Worm (Caenorhabditis elegans) whole organism, midembryonic: Measurements from ENCODE around the gene clec-34.

ENCODE experiments used
- T22C8.4 ChIP-seq: fragments of 200-800 bp; sonication (Bioruptor generic); IDR thresholded peaks from 2 replicates; pipeline ENCODE4 v1.3.6; 2022; ENCODE audit warnings: missing genetic modification characterization, missing compliant biosample characterization
- cog-1 ChIP-seq: sonication (generic microtip); optimal IDR thresholded peaks from 2 replicates; lab custom pipeline; 2016; ENCODE audit warnings: missing genetic modification characterization, missing compliant biosample characterization
- flt-1 ChIP-seq: fragments of 200-800 bp; sonication (Bioruptor generic); IDR thresholded peaks from 2 replicates; pipeline ENCODE4 v1.3.6; 2022; ENCODE audit warnings: missing genetic modification characterization, missing compliant biosample characterization
- klf-2 ChIP-seq: fragments of 200-800 bp; sonication (Bioruptor generic); conservative IDR thresholded peaks from 2 replicates; pipeline ENCODE4 v1.3.6; 2022; ENCODE audit warnings: missing genetic modification reagents, missing genetic modification characterization, missing compliant biosample characterization
- med-1 ChIP-seq: sonication (generic microtip); optimal IDR thresholded peaks from 2 replicates; lab custom pipeline; 2017; ENCODE audit warnings: missing genetic modification characterization, mild to moderate bottlenecking, missing compliant biosample characterization, antibody characterized with exemption, missing genetic modification reagents; ENCODE audit not compliant: insufficient read depth
- ref-1 ChIP-seq: fragments of 200-800 bp; sonication (Bioruptor generic); conservative IDR thresholded peaks from 2 replicates; pipeline ENCODE4 v1.3.6; 2022; ENCODE audit warnings: missing genetic modification reagents, missing genetic modification characterization, missing compliant biosample characterization
- tab-1 ChIP-seq: fragments of 200-800 bp; sonication (Bioruptor generic); IDR thresholded peaks from 2 replicates; pipeline ENCODE4 v1.3.6; 2022; ENCODE audit warnings: missing genetic modification characterization, missing compliant biosample characterization
- ztf-23 ChIP-seq: fragments of 200-800 bp; sonication (Bioruptor generic); IDR thresholded peaks from 2 replicates; pipeline ENCODE4 v1.3.6; 2022; ENCODE audit warnings: missing genetic modification reagents, missing genetic modification characterization, missing compliant biosample characterization
- ztf-29 ChIP-seq: fragments of 200-800 bp; sonication (Bioruptor generic); IDR thresholded peaks from 2 replicates; pipeline ENCODE4 v1.3.6; 2022; ENCODE audit warnings: missing genetic modification reagents, missing genetic modification characterization, missing compliant biosample characterization

Gene clec-34

DNA sequence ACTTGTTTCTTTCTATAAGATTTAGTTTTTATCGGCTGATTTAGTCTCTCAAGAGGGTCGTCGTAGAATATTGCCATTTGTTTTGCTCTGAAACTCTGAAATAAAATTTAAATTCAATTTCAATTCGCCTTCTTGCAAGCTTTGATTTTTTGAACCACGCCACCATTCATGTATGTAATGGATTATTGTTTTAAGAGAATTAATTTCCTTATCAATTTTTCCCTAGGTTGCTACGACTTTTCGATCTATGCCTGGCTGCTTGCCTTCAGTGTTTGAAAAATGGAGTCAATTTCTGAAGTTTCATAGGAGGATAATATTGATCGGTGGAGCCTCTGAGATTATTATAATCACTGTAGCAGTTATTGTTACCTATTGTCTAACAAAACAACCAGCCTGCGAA lies at the start of gene clec-34, which contains the start of gene clec-38:
Gene clec-34 (plus strand): TSS at position 248 of the 400 bp plus-strand sequence.
Gene clec-38 (minus strand): TSS at position 101 of the 400 bp plus-strand sequence.
- TF ChIP-seq ref-1 (no peak), T22C8.4 (GFP tag; lab: Robert Waterston, UW) (no peak), cog-1 (tag; lab: Kevin White, UChicago) (no peak), ztf-23 (no peak), med-1 (GFP tag; lab: Kevin White, UChicago) (no peak), flt-1 (GFP tag; lab: Robert Waterston, UW) (no peak), tab-1 (GFP tag; lab: Robert Waterston, UW) (no peak), klf-2 (GFP tag; lab: Robert Waterston, UW) (no peak), ztf-29 (GFP tag; lab: Robert Waterston, UW) (no peak)

- TF ChIP-seq ztf-23 (no peak), klf-2 (GFP tag; lab: Robert Waterston, UW) (no peak), tab-1 (GFP tag; lab: Robert Waterston, UW) (no peak), flt-1 (GFP tag; lab: Robert Waterston, UW) (no peak), T22C8.4 (GFP tag; lab: Robert Waterston, UW) (no peak), cog-1 (tag; lab: Kevin White, UChicago) (no peak), med-1 (GFP tag; lab: Kevin White, UChicago) (no peak)
Observed at ce11 chrV:16687227-16687626, 48.3 kb upstream of the clec-34 start, which contains the start of gene srz-102. Gene srz-102, plus strand, starts transcription at chrV:16687527.

DNA sequence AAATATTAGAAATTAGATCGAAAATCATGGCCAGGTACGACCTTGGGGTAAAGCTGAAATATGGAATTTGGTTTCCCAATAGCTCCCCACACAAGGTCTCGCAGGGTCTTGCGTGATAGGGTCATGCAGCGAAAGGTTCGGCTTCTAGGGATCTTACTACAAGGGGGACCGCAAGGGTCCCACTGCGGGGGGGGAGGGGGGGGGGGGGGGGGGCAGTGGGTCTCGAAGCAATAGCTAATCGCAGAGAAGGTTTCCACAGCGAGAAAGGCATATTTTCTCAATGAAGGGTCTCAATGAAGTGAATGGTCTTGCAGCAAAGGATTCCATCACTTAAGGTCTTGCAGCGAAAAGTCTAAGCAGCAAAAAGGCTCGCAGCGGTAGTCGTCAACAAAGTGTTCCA lies 42.6 kb upstream of the clec-34 start:
- no peak for TF ChIP-seq cog-1 (tag; lab: Kevin White, UChicago)
- TF ChIP-seq ztf-23, result no peak
- TF ChIP-seq klf-2 (GFP tag; lab: Robert Waterston, UW), result no peak
- TF ChIP-seq ref-1, result no peak
- TF ChIP-seq T22C8.4 (GFP tag; lab: Robert Waterston, UW), result no peak
- TF ChIP-seq tab-1 (GFP tag; lab: Robert Waterston, UW), result no peak
- TF ChIP-seq ztf-29 (GFP tag; lab: Robert Waterston, UW), result no peak
- no peak for TF ChIP-seq flt-1 (GFP tag; lab: Robert Waterston, UW)
- no peak for TF ChIP-seq med-1 (GFP tag; lab: Kevin White, UChicago)

DNA sequence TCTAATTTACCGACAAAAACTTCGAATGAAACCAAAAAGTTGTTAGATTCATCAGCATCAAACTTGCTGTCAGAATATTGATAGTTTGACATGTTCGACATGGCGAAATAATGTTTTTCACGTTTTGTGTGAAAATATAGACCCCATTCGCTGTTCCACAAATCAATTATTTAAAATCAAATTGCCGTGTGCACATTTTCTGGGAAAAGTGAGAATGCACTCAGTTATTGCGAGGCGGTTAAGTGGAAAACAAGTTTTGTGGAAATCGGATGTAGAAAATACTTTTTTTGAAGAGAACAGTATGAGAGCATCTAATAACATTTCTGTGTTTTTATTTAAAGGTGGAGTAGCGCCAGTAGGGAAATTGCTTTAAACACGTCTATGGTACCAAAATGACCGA lies 41.8 kb upstream of the clec-34 start, which contains the start of gene srw-42:
Gene srw-42 (minus strand): TSS at position 101 of the 400 bp plus-strand sequence.
- TF ChIP-seq tab-1 (GFP tag; lab: Robert Waterston, UW) (no peak), klf-2 (GFP tag; lab: Robert Waterston, UW) (no peak)

DNA sequence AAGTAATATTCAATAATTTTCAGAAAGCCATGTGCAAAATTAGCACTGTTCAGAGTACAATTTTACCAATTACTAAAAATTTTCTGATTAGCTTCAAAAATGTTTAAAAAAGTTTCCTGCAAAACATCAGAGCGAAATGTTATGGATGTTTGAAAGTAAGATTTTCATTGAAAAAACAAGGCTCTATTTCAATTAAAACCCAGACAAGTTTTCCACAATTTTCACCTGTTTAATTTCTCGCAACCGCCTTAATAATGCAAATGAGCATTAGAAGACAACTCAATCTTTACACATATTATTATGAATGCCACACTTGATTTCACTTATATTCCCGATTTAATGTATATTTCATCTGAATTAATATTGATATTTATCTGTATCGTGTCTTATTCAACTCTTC lies 41.0 kb upstream of the clec-34 start, which contains the start of gene srz-101:
Gene srz-101 (plus strand): TSS at position 301 of the 400 bp plus-strand sequence.
- TF ChIP-seq flt-1 (GFP tag; lab: Robert Waterston, UW) (no peak), tab-1 (GFP tag; lab: Robert Waterston, UW) (no peak), ref-1 (no peak), med-1 (GFP tag; lab: Kevin White, UChicago) (no peak), T22C8.4 (GFP tag; lab: Robert Waterston, UW) (no peak), ztf-23 (no peak), cog-1 (tag; lab: Kevin White, UChicago) (no peak), ztf-29 (GFP tag; lab: Robert Waterston, UW) (no peak), klf-2 (GFP tag; lab: Robert Waterston, UW) (no peak)

ce11 chrV:16695499-16695898 lies 40.1 kb upstream of the clec-34 start:
- TF ChIP-seq ztf-23, result no peak
- no peak for TF ChIP-seq ref-1
- no peak for TF ChIP-seq med-1 (GFP tag; lab: Kevin White, UChicago)
- no peak for TF ChIP-seq klf-2 (GFP tag; lab: Robert Waterston, UW)
- TF ChIP-seq cog-1 (tag; lab: Kevin White, UChicago), result no peak
- TF ChIP-seq ztf-29 (GFP tag; lab: Robert Waterston, UW), result no peak
- TF ChIP-seq flt-1 (GFP tag; lab: Robert Waterston, UW), result no peak
- no peak for TF ChIP-seq tab-1 (GFP tag; lab: Robert Waterston, UW)
- no peak for TF ChIP-seq T22C8.4 (GFP tag; lab: Robert Waterston, UW)

DNA sequence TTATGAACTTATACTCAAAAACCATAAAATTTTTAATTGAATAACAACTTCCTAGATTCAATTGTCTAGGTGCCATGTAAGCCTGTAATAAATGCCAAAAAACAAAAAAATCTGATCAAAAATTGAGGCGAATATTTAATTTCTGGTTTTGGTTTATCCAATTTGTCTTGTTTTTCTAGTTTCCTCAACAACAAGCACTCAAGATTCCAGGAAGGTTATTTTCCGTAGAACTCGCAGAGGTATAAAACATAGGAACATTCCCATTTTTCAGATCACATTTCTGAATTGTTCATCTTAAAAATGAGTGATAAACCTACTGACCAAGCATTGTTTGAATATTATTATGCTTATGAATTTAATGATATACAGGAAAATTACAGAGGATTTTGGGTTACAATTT lies 38.4 kb upstream of the clec-34 start, which contains the start of gene srw-41:
Gene srw-41 (plus strand): TSS at position 301 of the 400 bp plus-strand sequence.
- no peak for TF ChIP-seq T22C8.4 (GFP tag; lab: Robert Waterston, UW)
- no peak for TF ChIP-seq flt-1 (GFP tag; lab: Robert Waterston, UW)
- no peak for TF ChIP-seq ref-1
- TF ChIP-seq ztf-23, result no peak
- no peak for TF ChIP-seq cog-1 (tag; lab: Kevin White, UChicago)

ce11 chrV:16699752-16700259 lies 35.8 kb upstream of the clec-34 start, which contains the start of gene Y70C5C.1:
Gene Y70C5C.1, plus strand, starts transcription at chrV:16700209.
- TF ChIP-seq ztf-23, result peak; percentile 67
- TF ChIP-seq klf-2 (GFP tag; lab: Robert Waterston, UW), result no peak
- peak; percentile 73; the same call in 1 of the 2 replicates for TF ChIP-seq flt-1 (GFP tag; lab: Robert Waterston, UW)

DNA sequence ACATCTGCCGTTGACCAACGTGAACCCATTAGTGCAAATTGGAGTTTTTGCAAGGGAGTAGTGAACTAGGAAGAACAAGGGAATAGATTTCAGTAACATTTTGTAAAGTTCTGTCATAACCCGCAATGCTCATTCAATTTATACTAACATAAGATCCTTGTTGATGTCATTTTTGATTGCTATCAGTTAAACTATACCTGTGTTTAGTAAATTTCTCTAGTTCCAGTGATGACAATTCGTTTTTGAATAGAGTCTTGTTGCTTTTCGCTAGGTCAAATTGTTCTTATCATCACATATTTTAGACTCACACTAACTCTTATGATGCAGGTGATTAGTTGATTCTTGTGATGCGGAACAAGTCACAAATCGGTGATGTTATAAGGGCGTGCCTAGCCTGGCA lies 29.0 kb upstream of the clec-34 start, which contains the start of gene clec-9:
Gene clec-9 (minus strand): TSS at position 101 of the 400 bp plus-strand sequence.
- TF ChIP-seq T22C8.4 (GFP tag; lab: Robert Waterston, UW) (no peak), ref-1 (no peak), cog-1 (tag; lab: Kevin White, UChicago) (no peak)

ce11 chrV:16713797-16714196 lies 21.8 kb upstream of the clec-34 start:
- no peak for TF ChIP-seq cog-1 (tag; lab: Kevin White, UChicago)
- TF ChIP-seq ref-1, result no peak
- no peak for TF ChIP-seq klf-2 (GFP tag; lab: Robert Waterston, UW)
- no peak for TF ChIP-seq med-1 (GFP tag; lab: Kevin White, UChicago)
- no peak for TF ChIP-seq tab-1 (GFP tag; lab: Robert Waterston, UW)
- no peak for TF ChIP-seq flt-1 (GFP tag; lab: Robert Waterston, UW)
- no peak for TF ChIP-seq ztf-23
- no peak for TF ChIP-seq T22C8.4 (GFP tag; lab: Robert Waterston, UW)
